Worm (Caenorhabditis elegans) whole organism, L1 larva: ENCODE measurements around the gene plr-1.

ENCODE experiments used
- efl-1 ChIP-seq, 4 experiments: fragments of 150-350 bp; optimal IDR thresholded peaks in 3 of 4; peaks in 1 of 4; 1 replicate in 1 of 4; 2 replicates in 3 of 4; lab custom pipeline; 2014; ENCODE audit warnings: missing biosample characterization in 2 of 4, missing genetic modification characterization in 2 of 4, missing genetic modification reagents in 2 of 4
- mdl-1 ChIP-seq, 2 experiments: fragments of 150-350 bp; optimal IDR thresholded peaks; 2 replicates each; lab custom pipeline; 2014 to 2017; ENCODE audit warnings: missing biosample characterization in 2 of 2, missing genetic modification characterization in 2 of 2, inconsistent platforms in 1 of 2
- nhr-77 ChIP-seq: fragments of 150-350 bp; optimal IDR thresholded peaks from 2 replicates; lab custom pipeline; 2014; ENCODE audit warnings: missing biosample characterization, missing genetic modification characterization
- snpc-4 ChIP-seq: fragments of 150-350 bp; optimal IDR thresholded peaks from 2 replicates; lab custom pipeline; 2014; ENCODE audit warnings: missing biosample characterization, missing genetic modification characterization

ce11 chrIII:11465394-11465948 is 8.8 kb downstream of the plr-1 start:
- TF ChIP-seq mdl-1 (tag; optimal IDR thresholded peaks at IDR 0.05; lab: Kevin White, UChicago) (no peak), nhr-77 (tag; lab: Kevin White, UChicago) (no peak), snpc-4 (no peak), efl-1 (optimal IDR thresholded peaks at IDR 0.05; lab: Kevin White, UChicago) (no peak), efl-1 (GFP tag; optimal IDR thresholded peaks at IDR 0.05 in 1 of 2; lab: Kevin White, UChicago) (no peak)
